Worm (Caenorhabditis elegans) whole organism, L3 larva: ENCODE results near the gene fat-6.

Experiments used
- R02D3.7 ChIP-seq: fragments of 150-350 bp; optimal IDR thresholded peaks from 2 replicates; lab custom pipeline; 2014; ENCODE audit warnings: missing biosample characterization, missing genetic modification characterization
- fos-1 ChIP-seq: fragments of 150-350 bp; optimal IDR thresholded peaks from 2 replicates; lab custom pipeline; 2014; ENCODE audit warnings: missing biosample characterization, missing genetic modification characterization

ce11 chrIV:11892545-11892944, 22.9 kb downstream of the fat-6 start:
- TF ChIP-seq fos-1 (tag; lab: Kevin White, UChicago) (no peak), R02D3.7 (tag; lab: Kevin White, UChicago) (no peak)
